Worm (Caenorhabditis elegans) whole organism, early embryonic: ENCODE data around the gene F14H3.15.
A peak's percentile ranks its signal among the peaks of the same experiment; 100 is the strongest.

Source experiments
- B0310.2 ChIP-seq: sonication (generic microtip); optimal IDR thresholded peaks from 2 replicates; lab custom pipeline; 2016; ENCODE audit warnings: mild to moderate bottlenecking, missing genetic modification characterization, missing compliant biosample characterization
- F13C5.2 ChIP-seq: sonication (generic microtip); optimal IDR thresholded peaks from 2 replicates; lab custom pipeline; 2017; ENCODE audit warnings: mild to moderate bottlenecking, missing genetic modification characterization, inconsistent platforms, missing compliant biosample characterization
- aly-1 ChIP-seq: sonication (generic microtip); optimal IDR thresholded peaks from 2 replicates; lab custom pipeline; 2016; ENCODE audit warnings: missing genetic modification characterization, missing compliant biosample characterization
- ama-1 ChIP-seq: fragments of 150-350 bp; optimal IDR thresholded peaks from 2 replicates; lab custom pipeline; 2014
- ceh-13 ChIP-seq: fragments of 200-800 bp; sonication (Bioruptor generic); optimal IDR thresholded peaks from 2 replicates; lab custom pipeline; 2018; ENCODE audit warnings: mild to moderate bottlenecking, missing genetic modification characterization, missing compliant biosample characterization
- ceh-36 ChIP-seq: sonication (generic microtip); optimal IDR thresholded peaks from 2 replicates; lab custom pipeline; 2016; ENCODE audit warnings: missing genetic modification characterization, inconsistent platforms, missing compliant biosample characterization
- ets-7 ChIP-seq: sonication (generic microtip); optimal IDR thresholded peaks from 2 replicates; lab custom pipeline; 2016; ENCODE audit warnings: missing genotype, missing genetic modification characterization, missing compliant biosample characterization
- flt-1 ChIP-seq: fragments of 200-800 bp; sonication (Bioruptor generic); IDR thresholded peaks from 2 replicates; pipeline ENCODE4 v1.3.6; 2022; ENCODE audit warnings: missing genetic modification characterization, missing compliant biosample characterization
- hmbx-1 ChIP-seq: sonication (generic microtip); optimal IDR thresholded peaks from 2 replicates; lab custom pipeline; 2016; ENCODE audit warnings: mild to moderate bottlenecking, missing genetic modification characterization, missing compliant biosample characterization
- hmg-4 ChIP-seq: fragments of 200-800 bp; sonication (Bioruptor generic); optimal IDR thresholded peaks from 2 replicates; lab custom pipeline; 2018; ENCODE audit warnings: mild to moderate bottlenecking, missing genetic modification characterization, missing compliant biosample characterization
- hnd-1 ChIP-seq: sonication (generic microtip); optimal IDR thresholded peaks from 2 replicates; lab custom pipeline; 2016; ENCODE audit warnings: missing genetic modification characterization, missing compliant biosample characterization
- pes-1 ChIP-seq: fragments of 200-800 bp; sonication (Bioruptor generic); IDR thresholded peaks from 2 replicates; pipeline ENCODE4 v1.3.6; 2022; ENCODE audit warnings: missing genetic modification reagents, missing genetic modification characterization, missing compliant biosample characterization
- scrt-1 ChIP-seq: fragments of 200-800 bp; sonication (Bioruptor generic); IDR thresholded peaks from 2 replicates; pipeline ENCODE4 v1.3.6; 2022; ENCODE audit warnings: missing genetic modification characterization, missing compliant biosample characterization
- sea-1 ChIP-seq: fragments of 200-800 bp; sonication (Bioruptor generic); conservative IDR thresholded peaks from 2 replicates; pipeline ENCODE4 v1.3.6; 2022; ENCODE audit warnings: missing genetic modification characterization, missing compliant biosample characterization
- tbx-11 ChIP-seq: fragments of 200-800 bp; sonication (Bioruptor generic); IDR thresholded peaks from 2 replicates; pipeline ENCODE4 v1.3.6; 2022; ENCODE audit warnings: missing genetic modification characterization, missing compliant biosample characterization
- tbx-37 ChIP-seq: fragments of 200-800 bp; sonication (Bioruptor generic); conservative IDR thresholded peaks from 2 replicates; pipeline ENCODE4 v1.3.6; 2022; ENCODE audit warnings: missing genetic modification reagents, missing genetic modification characterization, missing compliant biosample characterization
- tra-4 ChIP-seq: sonication (generic microtip); optimal IDR thresholded peaks from 2 replicates; lab custom pipeline; 2017; ENCODE audit warnings: missing genetic modification characterization, missing compliant biosample characterization

F14H3.15 gene

ce11 chrV:16022600-16022999, 37.4 kb downstream of the F14H3.15 start:
- TF ChIP-seq tbx-37, result peak; percentile 83
- no peak for TF ChIP-seq hmbx-1

- TF ChIP-seq ama-1 (lab: Kevin White, UChicago) (no peak), B0310.2 (no peak), hnd-1 (tag; lab: Kevin White, UChicago) (no peak), hmg-4 (GFP tag; lab: Kevin White, UChicago) (no peak), tbx-11 (GFP tag; lab: Robert Waterston, UW) (no peak), tbx-37 (no peak), scrt-1 (GFP tag; lab: Robert Waterston, UW) (no peak), aly-1 (no peak), flt-1 (GFP tag; lab: Robert Waterston, UW) (no peak), F13C5.2 (tag; lab: Kevin White, UChicago) (no peak), sea-1 (no peak)
These were observed 40.0 kb downstream of the F14H3.15 start, which contains the start of gene srx-44 for ce11 chrV:16020042-16020441. srx-44 (plus strand) TSS chrV:16020342.

ce11 chrV:16017671-16018070, 42.4 kb downstream of the F14H3.15 start, which contains the start of gene srx-43:
srx-43 (plus strand) TSS chrV:16017971.
- TF ChIP-seq pes-1 (GFP tag; lab: Robert Waterston, UW) (no peak), ceh-36 (tag; lab: Kevin White, UChicago) (no peak), hmbx-1 (no peak), ets-7 (tag; lab: Kevin White, UChicago) (no peak), tra-4 (tag; lab: Kevin White, UChicago) (no peak), tbx-37 (no peak), B0310.2 (no peak), hnd-1 (tag; lab: Kevin White, UChicago) (no peak), tbx-11 (GFP tag; lab: Robert Waterston, UW) (no peak), aly-1 (no peak), ama-1 (lab: Kevin White, UChicago) (no peak)

- TF ChIP-seq tra-4 (tag; lab: Kevin White, UChicago) (no peak), ceh-36 (tag; lab: Kevin White, UChicago) (no peak), flt-1 (GFP tag; lab: Robert Waterston, UW) (no peak), aly-1 (no peak), ama-1 (lab: Kevin White, UChicago) (no peak), tbx-11 (GFP tag; lab: Robert Waterston, UW) (no peak), ets-7 (tag; lab: Kevin White, UChicago) (no peak), F13C5.2 (tag; lab: Kevin White, UChicago) (no peak), sea-1 (no peak), hnd-1 (tag; lab: Kevin White, UChicago) (no peak), ceh-13 (GFP tag; lab: Kevin White, UChicago) (no peak), pes-1 (GFP tag; lab: Robert Waterston, UW) (no peak), hmg-4 (GFP tag; lab: Kevin White, UChicago) (no peak), tbx-37 (no peak)
These were observed 43.1 kb downstream of the F14H3.15 start for ce11 chrV:16016977-16017376.

ce11 chrV:16015652-16016051, 44.4 kb downstream of the F14H3.15 start, which contains the start of gene str-232:
str-232 (minus strand) TSS chrV:16015752.
- TF ChIP-seq hnd-1 (tag; lab: Kevin White, UChicago) (no peak), ceh-13 (GFP tag; lab: Kevin White, UChicago) (no peak), tra-4 (tag; lab: Kevin White, UChicago) (no peak), ets-7 (tag; lab: Kevin White, UChicago) (no peak), aly-1 (no peak)
